Worm (Caenorhabditis elegans): ENCODE data around the gene ZC250.4.

Gene ZC250.4

DNA sequence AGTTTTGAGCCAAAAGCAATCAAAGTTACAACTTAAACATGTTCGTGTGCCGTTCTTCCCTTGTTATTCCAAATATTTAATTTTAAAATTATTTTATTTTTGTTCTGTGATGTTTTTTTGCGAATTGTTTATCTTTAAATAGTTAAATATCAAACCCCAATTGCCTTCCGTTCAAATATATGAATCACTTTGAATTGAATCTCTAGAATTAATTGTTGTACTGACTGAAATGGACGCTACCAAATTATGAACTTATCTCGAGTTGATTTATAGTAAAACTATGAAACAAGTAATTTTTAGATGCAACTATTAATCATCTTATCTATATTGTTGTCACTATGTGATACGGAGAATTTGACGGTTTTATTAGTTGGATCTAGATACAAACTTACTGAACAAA is 20.9 kb downstream of the ZC250.4 start, which contains the start of gene ZC250.2:
TSS of gene ZC250.2 (plus strand) at position 301 of the 400 bp plus-strand sequence.
- no peak for TF ChIP-seq dsc-1 (tag; optimal IDR thresholded peaks at IDR 0.05)
- TF ChIP-seq nhr-85 (tag): peak; percentile 48
- TF ChIP-seq efl-1 (optimal IDR thresholded peaks at IDR 0.05): no peak
- TF ChIP-seq efl-1 (GFP tag; optimal IDR thresholded peaks at IDR 0.05 in 1 of 2): no peak
- no peak for TF ChIP-seq skn-1 (tag; optimal IDR thresholded peaks at IDR 0.05)
- no peak for TF ChIP-seq efl-3 (GFP tag; optimal IDR thresholded peaks at IDR 0.05)
- TF ChIP-seq xbp-1 (tag; optimal IDR thresholded peaks at IDR 0.05): no peak

DNA sequence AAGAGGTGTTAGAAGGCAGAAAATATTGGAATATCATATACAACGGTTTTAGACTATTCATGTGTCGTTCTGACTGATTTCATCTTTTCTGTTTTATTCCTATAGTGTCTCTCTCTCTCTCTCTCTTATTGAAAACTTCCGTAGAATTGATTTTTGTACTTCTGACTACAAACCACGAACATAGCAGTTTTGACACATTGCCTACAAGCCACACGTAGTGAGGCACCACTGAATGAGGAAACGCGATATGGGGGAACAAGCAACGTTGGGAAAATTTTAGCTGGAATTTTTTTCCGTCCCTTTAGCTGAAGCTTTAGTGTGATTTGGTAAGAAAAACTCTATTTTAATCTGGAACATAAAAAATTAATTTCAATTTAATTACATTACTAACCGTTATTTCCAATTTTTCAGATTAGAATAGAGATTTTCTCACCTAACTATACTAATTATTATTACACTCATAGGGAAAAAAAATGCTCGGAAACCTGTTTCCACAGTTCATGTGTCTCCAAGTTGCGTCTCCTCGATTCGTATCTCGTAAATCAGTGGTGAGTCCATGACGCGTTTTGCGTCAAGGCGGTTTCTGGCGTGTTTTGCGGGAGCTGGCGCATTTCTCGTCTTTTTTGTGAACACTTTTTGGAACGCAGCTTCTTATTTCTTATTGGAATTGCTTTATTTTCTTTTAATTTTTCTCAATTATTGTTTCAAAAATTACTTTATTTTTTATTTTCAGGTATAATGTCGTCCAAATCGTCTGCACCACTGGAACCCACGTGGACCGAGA is 22.2 kb downstream of the ZC250.4 start, which contains the start of the genes nhr-142 and F44E7.9:
TSS of gene nhr-142 (minus strand) at position 57 of the 784 bp plus-strand sequence.
TSS of gene F44E7.9 (plus strand) at position 734 of the 784 bp plus-strand sequence.
- TF ChIP-seq nhr-11 (tag; optimal IDR thresholded peaks at IDR 0.05) (peak; percentile 42), unc-98 (GFP tag; IDR thresholded peaks at IDR 0.05) (no peak), pax-3 (tag; optimal IDR thresholded peaks at IDR 0.05) (peak; percentile 74), sup-37 (GFP tag; optimal IDR thresholded peaks at IDR 0.05) (peak; percentile 40), ets-5 (GFP tag; IDR thresholded peaks at IDR 0.05) (no peak), hlh-17 (GFP tag; optimal IDR thresholded peaks at IDR 0.05; ENCODE audit: borderline replicate concordance) (no peak), tbx-2 (tag; optimal IDR thresholded peaks at IDR 0.05) (peak; percentile 85), mab-9 (GFP tag; IDR thresholded peaks at IDR 0.05) (peak; percentile 55; the same call in 1 of the 2 replicates), nhr-19 (GFP tag; conservative IDR thresholded peaks at IDR 0.05) (peak; percentile 87), ces-1 (GFP tag; optimal IDR thresholded peaks at IDR 0.05) (no peak), tlp-1 (tag; optimal IDR thresholded peaks at IDR 0.05) (no peak), skn-1 (tag; optimal IDR thresholded peaks at IDR 0.05) (peak; percentile 68), elt-2 (tag; optimal IDR thresholded peaks at IDR 0.05) (peak; percentile 42), dpl-1 (GFP tag; optimal IDR thresholded peaks at IDR 0.05) (peak; percentile 72 to 84 (median 82)), fkh-8 (tag; optimal IDR thresholded peaks at IDR 0.05) (peak; percentile 87), nhr-20 (tag; optimal IDR thresholded peaks at IDR 0.05) (peak; percentile 90), sptf-1 (tag; optimal IDR thresholded peaks at IDR 0.05) (no peak), nhr-28 (tag; optimal IDR thresholded peaks at IDR 0.05) (no peak), alr-1 (tag; optimal IDR thresholded peaks at IDR 0.05; ENCODE audit: borderline replicate concordance) (no peak), unc-62 (GFP tag; optimal IDR thresholded peaks at IDR 0.05) (no peak), jun-1 (tag; optimal IDR thresholded peaks at IDR 0.05) (peak; percentile 64), ztf-11 (tag; optimal IDR thresholded peaks at IDR 0.05) (peak in 1 of 2 experiments; percentile 75), C16A3.4 (tag; optimal IDR thresholded peaks at IDR 0.05) (peak; percentile 93), isw-1 (GFP tag; IDR thresholded peaks at IDR 0.05) (peak; percentile 73), xbp-1 (tag; optimal IDR thresholded peaks at IDR 0.05) (peak; percentile 87), nhr-77 (tag; optimal IDR thresholded peaks at IDR 0.05) (peak; percentile 71), ceh-82 (tag; optimal IDR thresholded peaks at IDR 0.05) (peak; percentile 89 to 90 (median 90)), ztf-4 (tag; optimal IDR thresholded peaks at IDR 0.05) (peak; percentile 49), fkh-4 (tag; optimal IDR thresholded peaks at IDR 0.05; ENCODE audit: borderline replicate concordance) (peak; percentile 32), swsn-7 (tag; optimal IDR thresholded peaks at IDR 0.05) (peak; percentile 84), mep-1 (tag; optimal IDR thresholded peaks at IDR 0.05) (peak; percentile 91), vab-15 (tag; optimal IDR thresholded peaks at IDR 0.05) (peak; percentile 24), irx-1 (tag; optimal IDR thresholded peaks at IDR 0.05) (peak; percentile 83), zag-1 (tag; optimal IDR thresholded peaks at IDR 0.05) (no peak), snu-23 (GFP tag; optimal IDR thresholded peaks at IDR 0.05) (peak; percentile 89), lin-13 (GFP tag; optimal IDR thresholded peaks at IDR 0.05) (peak; percentile 89), ceh-8 (GFP tag; optimal IDR thresholded peaks at IDR 0.05) (peak; percentile 66), aly-2 (tag; optimal IDR thresholded peaks at IDR 0.05) (no peak), Y116A8C.19 (tag; optimal IDR thresholded peaks at IDR 0.05; ENCODE audit: borderline replicate concordance) (no peak), nhr-90 (tag; optimal IDR thresholded peaks at IDR 0.05; ENCODE audit: poor library complexity) (peak; percentile 90), ceh-90 (tag; optimal IDR thresholded peaks at IDR 0.05) (no peak), egl-27 (tag; optimal IDR thresholded peaks at IDR 0.05) (no peak), efl-1 (optimal IDR thresholded peaks at IDR 0.05) (peak; percentile 85 to 88), efl-1 (GFP tag; optimal IDR thresholded peaks at IDR 0.05 in 1 of 2) (peak; percentile 76 to 98), snpc-4 (tag; optimal IDR thresholded peaks at IDR 0.05) (peak; percentile 63), dsc-1 (tag; optimal IDR thresholded peaks at IDR 0.05) (peak; percentile 79)
